Worm (Caenorhabditis elegans) whole organism, L3 larva: ENCODE data around the gene mdmh-35.

ENCODE experiments used
- egl-27 ChIP-seq: sonication (generic microtip); optimal IDR thresholded peaks from 4 replicates; lab custom pipeline; 2017; ENCODE audit warnings: missing biosample characterization, missing genetic modification reagents, missing genetic modification characterization
- elt-2 ChIP-seq: sonication (generic microtip); optimal IDR thresholded peaks from 2 replicates; lab custom pipeline; 2016; ENCODE audit warnings: missing genetic modification reagents, mild to moderate bottlenecking, missing genetic modification characterization, missing compliant biosample characterization
- eor-1 ChIP-seq, 2 experiments: fragments of 150-350 bp; optimal IDR thresholded peaks; 2 replicates each; lab custom pipeline; 2014 to 2018; ENCODE audit warnings: missing biosample characterization in 2 of 2, missing genetic modification characterization in 2 of 2
- nhr-77 ChIP-seq: fragments of 150-350 bp; optimal IDR thresholded peaks from 2 replicates; lab custom pipeline; 2014; ENCODE audit warnings: missing biosample characterization, missing genetic modification characterization

- TF ChIP-seq eor-1 (tag; optimal IDR thresholded peaks at IDR 0.05; lab: Kevin White, UChicago) (no peak), nhr-77 (tag; lab: Kevin White, UChicago) (no peak), elt-2 (tag; lab: Kevin White, UChicago) (no peak), egl-27 (tag; lab: Kevin White, UChicago) (no peak)
Observed at ce11 chrII:7819359-7819758, 36.2 kb downstream of the mdmh-35 start.
